Worm (Caenorhabditis elegans) whole organism, young adult: Measurements from ENCODE around the gene M106.3.

Experiments
- B0019.2 ChIP-seq: fragments of 200-800 bp; sonication (Bioruptor generic); conservative IDR thresholded peaks from 2 replicates; pipeline ENCODE4 v1.3.6; 2022; ENCODE audit warnings: missing genetic modification reagents, missing genetic modification characterization, missing compliant biosample characterization
- B0035.1 ChIP-seq: sonication (generic microtip); optimal IDR thresholded peaks from 2 replicates; lab custom pipeline; 2016; ENCODE audit warnings: missing genetic modification characterization, mild to moderate bottlenecking, missing compliant biosample characterization, missing genotype, missing genetic modification reagents
- C17E4.6 ChIP-seq: fragments of 200-800 bp; sonication (Bioruptor generic); IDR thresholded peaks from 2 replicates; pipeline ENCODE4 v1.3.6; 2022; ENCODE audit warnings: missing genetic modification reagents, missing genetic modification characterization, missing compliant biosample characterization
- F37B4.10 ChIP-seq: fragments of 200-800 bp; sonication (Bioruptor generic); IDR thresholded peaks from 2 replicates; pipeline ENCODE4 v1.3.6; 2022; ENCODE audit warnings: missing genetic modification characterization, missing compliant biosample characterization
- F39B2.1 ChIP-seq: fragments of 200-800 bp; sonication (Bioruptor generic); IDR thresholded peaks from 2 replicates; pipeline ENCODE4 v1.3.6; 2022; ENCODE audit warnings: missing genetic modification reagents, missing genetic modification characterization, missing compliant biosample characterization
- F52B5.7 ChIP-seq: sonication (generic microtip); optimal IDR thresholded peaks from 2 replicates; lab custom pipeline; 2016; ENCODE audit warnings: mild to moderate bottlenecking, missing genetic modification characterization, missing compliant biosample characterization
- F57A8.1 ChIP-seq: fragments of 200-800 bp; sonication (Bioruptor generic); optimal IDR thresholded peaks from 2 replicates; lab custom pipeline; 2018; ENCODE audit warnings: mild to moderate bottlenecking, missing genetic modification characterization, moderate library complexity, missing compliant biosample characterization
- K11D2.4 ChIP-seq: fragments of 200-800 bp; sonication (Bioruptor generic); IDR thresholded peaks from 2 replicates; pipeline ENCODE4 v1.3.6; 2022; ENCODE audit warnings: missing genetic modification reagents, missing genetic modification characterization, missing compliant biosample characterization
- Y53F4B.3 ChIP-seq: fragments of 200-800 bp; sonication (Bioruptor generic); IDR thresholded peaks from 2 replicates; pipeline ENCODE4 v1.3.6; 2022; ENCODE audit warnings: missing genetic modification reagents, missing genetic modification characterization, missing compliant biosample characterization
- Y53G8AR.9 ChIP-seq: fragments of 200-800 bp; sonication (Bioruptor generic); conservative IDR thresholded peaks from 2 replicates; pipeline ENCODE4 v1.3.6; 2022; ENCODE audit warnings: missing genetic modification reagents, missing genetic modification characterization, missing compliant biosample characterization
- akir-1 ChIP-seq: fragments of 200-800 bp; sonication (Bioruptor generic); optimal IDR thresholded peaks from 2 replicates; lab custom pipeline; 2018; ENCODE audit warnings: mild to moderate bottlenecking, missing genetic modification characterization, moderate library complexity, missing compliant biosample characterization
- aptf-2 ChIP-seq: fragments of 200-800 bp; sonication (Bioruptor generic); conservative IDR thresholded peaks from 2 replicates; pipeline ENCODE4 v1.3.6; 2022; ENCODE audit warnings: missing genetic modification reagents, missing genetic modification characterization, missing compliant biosample characterization
- aptf-3 ChIP-seq: fragments of 200-800 bp; sonication (Bioruptor generic); IDR thresholded peaks from 2 replicates; pipeline ENCODE4 v1.3.6; 2022; ENCODE audit warnings: missing genetic modification characterization, missing compliant biosample characterization
- attf-3 ChIP-seq: fragments of 200-800 bp; sonication (Bioruptor generic); conservative IDR thresholded peaks from 2 replicates; pipeline ENCODE4 v1.3.6; 2022; ENCODE audit warnings: missing genetic modification reagents, missing genetic modification characterization, missing compliant biosample characterization
- attf-5 ChIP-seq: fragments of 200-800 bp; sonication (Bioruptor generic); optimal IDR thresholded peaks from 2 replicates; lab custom pipeline; 2018; ENCODE audit warnings: mild to moderate bottlenecking, missing genetic modification characterization, missing compliant biosample characterization
- bed-2 ChIP-seq: fragments of 200-800 bp; sonication (Bioruptor generic); IDR thresholded peaks from 2 replicates; pipeline ENCODE4 v1.3.6; 2022; ENCODE audit warnings: missing genetic modification reagents, missing genetic modification characterization, missing compliant biosample characterization
- cebp-1 ChIP-seq, 2 experiments: fragments of 200-800 bp in 1 of 2; sonication (Bioruptor generic) in 1 of 2; sonication (generic microtip) in 1 of 2; IDR thresholded peaks in 1 of 2; optimal IDR thresholded peaks in 1 of 2; 2 replicates each; pipeline versions ENCODE4 v1.3.6 to Lab custom; 2017 to 2022; ENCODE audit warnings: missing compliant biosample characterization in 2 of 2, missing genetic modification characterization in 2 of 2, mild to moderate bottlenecking in 1 of 2, missing genetic modification reagents in 1 of 2, moderate library complexity in 1 of 2
- ceh-58 ChIP-seq: fragments of 200-800 bp; sonication (Bioruptor generic); IDR thresholded peaks from 2 replicates; pipeline ENCODE4 v1.3.6; 2022; ENCODE audit warnings: missing genetic modification characterization, missing compliant biosample characterization
- ceh-91 ChIP-seq: fragments of 200-800 bp; sonication (Bioruptor generic); IDR thresholded peaks from 2 replicates; pipeline ENCODE4 v1.3.6; 2022; ENCODE audit warnings: missing genetic modification reagents, missing genetic modification characterization, missing compliant biosample characterization
- dpff-1 ChIP-seq: sonication (generic microtip); optimal IDR thresholded peaks from 2 replicates; lab custom pipeline; 2017; ENCODE audit warnings: mild to moderate bottlenecking, missing genetic modification characterization, missing compliant biosample characterization
- egl-44 ChIP-seq: fragments of 200-800 bp; sonication (Bioruptor generic); IDR thresholded peaks from 2 replicates; pipeline ENCODE4 v1.3.6; 2022; ENCODE audit warnings: missing genetic modification reagents, missing genetic modification characterization, missing compliant biosample characterization
- ets-4 ChIP-seq: fragments of 200-800 bp; sonication (Bioruptor generic); optimal IDR thresholded peaks from 2 replicates; lab custom pipeline; 2018; ENCODE audit warnings: mild to moderate bottlenecking, missing genetic modification characterization, missing compliant biosample characterization
- fkh-3 ChIP-seq: sonication (generic microtip); optimal IDR thresholded peaks from 2 replicates; lab custom pipeline; 2016; ENCODE audit warnings: mild to moderate bottlenecking, missing genetic modification characterization, missing compliant biosample characterization
- hmg-1.2 ChIP-seq: fragments of 200-800 bp; sonication (Bioruptor generic); IDR thresholded peaks from 2 replicates; pipeline ENCODE4 v1.3.6; 2022; ENCODE audit warnings: missing genetic modification reagents, missing genetic modification characterization, missing compliant biosample characterization
- hrde-1 ChIP-seq: sonication (generic microtip); optimal IDR thresholded peaks from 2 replicates; lab custom pipeline; 2016; ENCODE audit warnings: missing genetic modification characterization, mild to moderate bottlenecking, missing compliant biosample characterization, moderate library complexity, missing genotype, missing genetic modification reagents, borderline replicate concordance
- let-526 ChIP-seq: fragments of 200-800 bp; sonication (Bioruptor generic); IDR thresholded peaks from 2 replicates; pipeline ENCODE4 v1.3.6; 2022; ENCODE audit warnings: missing genetic modification reagents, missing genetic modification characterization, missing compliant biosample characterization
- lin-26 ChIP-seq: fragments of 200-800 bp; sonication (Bioruptor generic); IDR thresholded peaks from 2 replicates; pipeline ENCODE4 v1.3.6; 2022; ENCODE audit warnings: missing genetic modification reagents, missing genetic modification characterization, missing compliant biosample characterization
- lin-40 ChIP-seq: sonication (generic microtip); optimal IDR thresholded peaks from 2 replicates; lab custom pipeline; 2016; ENCODE audit warnings: missing genetic modification characterization, mild to moderate bottlenecking, missing compliant biosample characterization, missing genotype, missing genetic modification reagents
- lin-54 ChIP-seq: fragments of 200-800 bp; sonication (Bioruptor generic); optimal IDR thresholded peaks from 2 replicates; lab custom pipeline; 2018; ENCODE audit warnings: mild to moderate bottlenecking, missing genetic modification characterization, missing compliant biosample characterization
- lsy-27 ChIP-seq: sonication (generic microtip); optimal IDR thresholded peaks from 2 replicates; lab custom pipeline; 2017; ENCODE audit warnings: missing genetic modification characterization, mild to moderate bottlenecking, missing compliant biosample characterization, antibody characterized with exemption, missing genotype, borderline replicate concordance; ENCODE audit not compliant: insufficient read depth
- madf-6 ChIP-seq: fragments of 200-800 bp; sonication (Bioruptor generic); IDR thresholded peaks from 2 replicates; pipeline ENCODE4 v1.3.6; 2022; ENCODE audit warnings: missing genetic modification reagents, missing genetic modification characterization, missing compliant biosample characterization
- mcd-1 ChIP-seq: fragments of 200-800 bp; sonication (Bioruptor generic); IDR thresholded peaks from 2 replicates; pipeline ENCODE4 v1.3.6; 2022; ENCODE audit warnings: missing genetic modification reagents, missing genetic modification characterization, missing compliant biosample characterization
- nhr-120 ChIP-seq: fragments of 200-800 bp; sonication (Bioruptor generic); IDR thresholded peaks from 2 replicates; pipeline ENCODE4 v1.3.6; 2022; ENCODE audit warnings: missing genetic modification characterization, missing compliant biosample characterization
- nhr-179 ChIP-seq: sonication (generic microtip); optimal IDR thresholded peaks from 2 replicates; lab custom pipeline; 2016; ENCODE audit warnings: mild to moderate bottlenecking, missing genetic modification characterization, missing compliant biosample characterization
- pbrm-1 ChIP-seq: fragments of 200-800 bp; sonication (Bioruptor generic); IDR thresholded peaks from 2 replicates; pipeline ENCODE4 v1.3.6; 2022; ENCODE audit warnings: missing genetic modification reagents, missing genetic modification characterization, missing compliant biosample characterization
- repo-1 ChIP-seq: sonication (generic microtip); optimal IDR thresholded peaks from 2 replicates; lab custom pipeline; 2017; ENCODE audit warnings: mild to moderate bottlenecking, missing genetic modification characterization, missing compliant biosample characterization
- rpc-1 ChIP-seq, 2 experiments: fragments of 150-350 bp in 1 of 2; sonication (generic microtip) in 1 of 2; optimal IDR thresholded peaks; 2 replicates each; lab custom pipeline; 2014 to 2018; ENCODE audit warnings: missing biosample characterization in 1 of 2, missing genetic modification characterization in 1 of 2, missing genetic modification reagents in 1 of 2, missing genotype in 1 of 2
- snpc-3.4 ChIP-seq: sonication (generic microtip); optimal IDR thresholded peaks from 2 replicates; lab custom pipeline; 2017; ENCODE audit warnings: missing genetic modification characterization, mild to moderate bottlenecking, missing compliant biosample characterization, antibody characterized with exemption, moderate library complexity, missing genotype, missing genetic modification reagents
- snpc-4 ChIP-seq, 5 experiments: fragments of 150-350 bp in 1 of 5; sonication (generic microtip) in 4 of 5; optimal IDR thresholded peaks; 2 replicates each; lab custom pipeline; 2014 to 2018; ENCODE audit warnings: missing genetic modification characterization in 5 of 5, missing biosample characterization in 3 of 5, antibody characterized with exemption in 2 of 5, mild to moderate bottlenecking in 2 of 5, missing compliant biosample characterization in 2 of 5, missing genotype in 2 of 5, moderate library complexity in 2 of 5, missing genetic modification reagents in 1 of 5
- somi-1 ChIP-seq: fragments of 200-800 bp; sonication (Bioruptor generic); optimal IDR thresholded peaks from 2 replicates; lab custom pipeline; 2018; ENCODE audit warnings: mild to moderate bottlenecking, missing genetic modification characterization, missing compliant biosample characterization
- sptf-2 ChIP-seq: fragments of 200-800 bp; sonication (Bioruptor generic); optimal IDR thresholded peaks from 2 replicates; lab custom pipeline; 2018; ENCODE audit warnings: mild to moderate bottlenecking, missing genetic modification characterization, missing compliant biosample characterization
- tbx-9 ChIP-seq: sonication (generic microtip); optimal IDR thresholded peaks from 2 replicates; lab custom pipeline; 2016; ENCODE audit warnings: borderline replicate concordance, missing genetic modification characterization, inconsistent platforms, missing compliant biosample characterization
- unc-130 ChIP-seq: sonication (generic microtip); optimal IDR thresholded peaks from 2 replicates; lab custom pipeline; 2016; ENCODE audit warnings: missing genetic modification reagents, missing genetic modification characterization, missing compliant biosample characterization
- zim-3 ChIP-seq: sonication (generic microtip); optimal IDR thresholded peaks from 2 replicates; lab custom pipeline; 2017; ENCODE audit warnings: mild to moderate bottlenecking, missing genetic modification characterization, moderate library complexity, missing compliant biosample characterization
- ztf-18 ChIP-seq: sonication (generic microtip); optimal IDR thresholded peaks from 2 replicates; lab custom pipeline; 2016; ENCODE audit warnings: missing genotype, mild to moderate bottlenecking, missing genetic modification characterization, missing compliant biosample characterization
- ztf-28 ChIP-seq: fragments of 200-800 bp; sonication (Bioruptor generic); IDR thresholded peaks from 2 replicates; pipeline ENCODE4 v1.3.6; 2022; ENCODE audit warnings: missing genetic modification reagents, missing genetic modification characterization, missing compliant biosample characterization

M106.3 gene

DNA sequence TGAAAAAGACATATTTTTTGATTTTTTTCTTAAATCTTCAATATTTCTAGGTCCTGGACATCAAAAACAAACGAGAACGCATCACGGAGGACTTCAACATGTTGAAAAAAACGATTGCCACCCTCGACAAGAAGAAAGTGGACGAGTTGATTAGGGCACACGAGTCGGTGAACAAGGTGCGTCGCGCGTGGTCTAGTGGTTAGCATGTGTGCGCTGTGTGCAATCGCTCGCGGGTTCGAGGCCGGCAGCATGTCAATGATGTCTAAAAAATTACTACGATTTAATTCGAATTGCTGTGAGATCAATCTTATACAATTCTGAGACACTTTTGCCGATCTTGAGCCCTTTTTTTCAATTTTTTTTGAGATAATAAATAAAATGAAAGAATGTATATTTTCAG, 20.6 kb downstream of the M106.3 start (continued):
- TF ChIP-seq lin-26 (GFP tag; lab: Robert Waterston, UW) (peak; percentile 92), attf-3 (peak; percentile 59; the same call in 1 of the 2 replicates), snpc-4 (GFP tag; optimal IDR thresholded peaks at IDR 0.05; lab: Kevin White, UChicago) (peak; percentile 75), snpc-4 (tag; optimal IDR thresholded peaks at IDR 0.05; lab: Kevin White, UChicago) (peak; percentile 24 to 78 (median 72)), ceh-91 (GFP tag; lab: Robert Waterston, UW) (no peak), nhr-120 (GFP tag; lab: Robert Waterston, UW) (peak; percentile 71; the same call in 1 of the 2 replicates), F57A8.1 (GFP tag; lab: Kevin White, UChicago) (peak; percentile 69), unc-130 (GFP tag; lab: Kevin White, UChicago) (peak; percentile 10), akir-1 (GFP tag; lab: Kevin White, UChicago) (peak; percentile 65), egl-44 (GFP tag; lab: Robert Waterston, UW) (peak; percentile 63; the same call in 1 of the 2 replicates), aptf-2 (GFP tag; lab: Robert Waterston, UW) (no peak), tbx-9 (tag; lab: Kevin White, UChicago) (peak; percentile 38), ets-4 (peak; percentile 44), repo-1 (tag; lab: Kevin White, UChicago) (peak; percentile 87), ztf-28 (peak; percentile 63; the same call in 1 of the 2 replicates), somi-1 (GFP tag; lab: Kevin White, UChicago) (peak; percentile 63), lin-40 (tag; lab: Kevin White, UChicago) (peak; percentile 78), B0019.2 (0 out of 2 replicates have a peak, but pooled peaks have one; percentile 19), F52B5.7 (tag; lab: Kevin White, UChicago) (peak; percentile 80), rpc-1 (optimal IDR thresholded peaks at IDR 0.05; lab: Kevin White, UChicago) (peak; percentile 87), rpc-1 (tag; optimal IDR thresholded peaks at IDR 0.05; lab: Kevin White, UChicago) (peak; percentile 87), Y53G8AR.9 (GFP tag; lab: Robert Waterston, UW) (peak; percentile 88), F39B2.1 (GFP tag; lab: Robert Waterston, UW) (no peak), ztf-18 (peak; percentile 79), dpff-1 (tag; lab: Kevin White, UChicago) (no peak), F37B4.10 (GFP tag; lab: Robert Waterston, UW) (no peak), attf-5 (GFP tag; lab: Kevin White, UChicago) (peak; percentile 82), cebp-1 (GFP tag; IDR thresholded peaks at IDR 0.05; lab: Robert Waterston, UW) (peak; percentile 37; the same call in 1 of the 2 replicates), cebp-1 (tag; optimal IDR thresholded peaks at IDR 0.05; lab: Kevin White, UChicago) (peak; percentile 76), zim-3 (tag; lab: Kevin White, UChicago) (peak; percentile 90), hmg-1.2 (GFP tag; lab: Robert Waterston, UW) (peak; percentile 76), let-526 (GFP tag; lab: Robert Waterston, UW) (peak; percentile 85), fkh-3 (tag; lab: Kevin White, UChicago) (peak; percentile 75), snpc-3.4 (tag; lab: Kevin White, UChicago) (peak; percentile 75), nhr-179 (tag; lab: Kevin White, UChicago) (no peak), aptf-3 (GFP tag; lab: Robert Waterston, UW) (peak; percentile 61; the same call in 1 of the 2 replicates), lsy-27 (tag; lab: Kevin White, UChicago) (peak; percentile 79), mcd-1 (GFP tag; lab: Robert Waterston, UW) (peak; percentile 80), C17E4.6 (GFP tag; lab: Robert Waterston, UW) (peak; percentile 76), madf-6 (GFP tag; lab: Robert Waterston, UW) (peak; percentile 64), hrde-1 (tag; lab: Kevin White, UChicago) (peak; percentile 81), sptf-2 (GFP tag; lab: Kevin White, UChicago) (peak; percentile 24), K11D2.4 (GFP tag; lab: Robert Waterston, UW) (peak; percentile 64; the same call in 1 of the 2 replicates), ceh-58 (GFP tag; lab: Robert Waterston, UW) (no peak), bed-2 (GFP tag; lab: Robert Waterston, UW) (0 out of 2 replicates have a peak, but pooled peaks have one; percentile 36), lin-54 (GFP tag; lab: Kevin White, UChicago) (peak; percentile 81), Y53F4B.3 (no peak), pbrm-1 (GFP tag; lab: Robert Waterston, UW) (peak; percentile 49; the same call in 1 of the 2 replicates), B0035.1 (tag; lab: Kevin White, UChicago) (peak; percentile 48)
